Fruit fly (Drosophila melanogaster): ENCODE results near the gene slmb.

The slmb gene

dm6 chr3R:21161042-21161532 is 33.8 kb upstream of the slmb start, which contains the start of gene cDIP:
Gene cDIP (minus strand): TSS chr3R:21161092.
- TF ChIP-seq CG34367 (tag; optimal IDR thresholded peaks at IDR 0.05) (no peak), CG8301 (tag; optimal IDR thresholded peaks at IDR 0.05) (no peak), fd96Ca (GFP tag; IDR thresholded peaks at IDR 0.05) (no peak), gl (tag; optimal IDR thresholded peaks at IDR 0.05) (no peak), Pif1A (GFP tag; optimal IDR thresholded peaks at IDR 0.05) (no peak), CG17806 (tag; optimal IDR thresholded peaks at IDR 0.05) (no peak), CG32121 (GFP tag; IDR thresholded peaks at IDR 0.05) (no peak), CG14655 (GFP tag; optimal IDR thresholded peaks at IDR 0.05) (no peak), D1 (tag; optimal IDR thresholded peaks at IDR 0.05) (no peak), rn (GFP tag; IDR thresholded peaks at IDR 0.05) (no peak), Pif1B (GFP tag; optimal IDR thresholded peaks at IDR 0.05) (no peak), CG9948 (tag; optimal IDR thresholded peaks at IDR 0.05) (no peak), CG10348 (GFP tag; IDR thresholded peaks at IDR 0.05) (no peak), CG4496 (GFP tag; IDR thresholded peaks at IDR 0.05) (no peak), CG8159 (tag; optimal IDR thresholded peaks at IDR 0.05) (no peak), Snoo (tag; optimal IDR thresholded peaks at IDR 0.05) (no peak), Ets98B (GFP tag; IDR thresholded peaks at IDR 0.05) (no peak), EcR (GFP tag; optimal IDR thresholded peaks at IDR 0.05) (no peak), CG13204 (GFP tag; optimal IDR thresholded peaks at IDR 0.05) (no peak)

- TF ChIP-seq Snoo (tag; optimal IDR thresholded peaks at IDR 0.05): no peak
- TF ChIP-seq CG8301 (tag; optimal IDR thresholded peaks at IDR 0.05): no peak
- no peak for TF ChIP-seq D1 (tag; optimal IDR thresholded peaks at IDR 0.05)
- TF ChIP-seq CG10348 (GFP tag; IDR thresholded peaks at IDR 0.05): no peak
- no peak for TF ChIP-seq CG34367 (tag; optimal IDR thresholded peaks at IDR 0.05)
- TF ChIP-seq CG13204 (GFP tag; optimal IDR thresholded peaks at IDR 0.05): no peak
- TF ChIP-seq CG9948 (tag; optimal IDR thresholded peaks at IDR 0.05): no peak
- TF ChIP-seq EcR (GFP tag; optimal IDR thresholded peaks at IDR 0.05): no peak
- no peak for TF ChIP-seq gl (tag; optimal IDR thresholded peaks at IDR 0.05)
- no peak for TF ChIP-seq CG15710 (tag; optimal IDR thresholded peaks at IDR 0.05)
- TF ChIP-seq CG17806 (tag; optimal IDR thresholded peaks at IDR 0.05): no peak
- TF ChIP-seq fd96Ca (GFP tag; IDR thresholded peaks at IDR 0.05): no peak
- no peak for TF ChIP-seq CG8159 (tag; optimal IDR thresholded peaks at IDR 0.05)
- TF ChIP-seq CG32121 (GFP tag; IDR thresholded peaks at IDR 0.05): no peak
- TF ChIP-seq Ets98B (GFP tag; IDR thresholded peaks at IDR 0.05): no peak
- no peak for TF ChIP-seq rn (GFP tag; IDR thresholded peaks at IDR 0.05)
- TF ChIP-seq CG4496 (GFP tag; IDR thresholded peaks at IDR 0.05): no peak
- no peak for TF ChIP-seq Pif1B (GFP tag; optimal IDR thresholded peaks at IDR 0.05)
- no peak for TF ChIP-seq Pif1A (GFP tag; optimal IDR thresholded peaks at IDR 0.05)
- no peak for TF ChIP-seq CG14655 (GFP tag; optimal IDR thresholded peaks at IDR 0.05)
These were observed 31.4 kb upstream of the slmb start for dm6 chr3R:21158643-21159042.

- TF ChIP-seq Snoo (tag; optimal IDR thresholded peaks at IDR 0.05) (no peak), CG15710 (tag; optimal IDR thresholded peaks at IDR 0.05) (no peak), fd96Ca (GFP tag; IDR thresholded peaks at IDR 0.05) (no peak), CG34367 (tag; optimal IDR thresholded peaks at IDR 0.05) (no peak), Pif1A (GFP tag; optimal IDR thresholded peaks at IDR 0.05) (no peak), CG4496 (GFP tag; IDR thresholded peaks at IDR 0.05) (no peak), CG17806 (tag; optimal IDR thresholded peaks at IDR 0.05) (no peak), CG8301 (tag; optimal IDR thresholded peaks at IDR 0.05) (no peak), CG10348 (GFP tag; IDR thresholded peaks at IDR 0.05) (no peak), CG14655 (GFP tag; optimal IDR thresholded peaks at IDR 0.05) (no peak), rn (GFP tag; IDR thresholded peaks at IDR 0.05) (no peak), D1 (tag; optimal IDR thresholded peaks at IDR 0.05) (no peak), EcR (GFP tag; optimal IDR thresholded peaks at IDR 0.05) (no peak), Pif1B (GFP tag; optimal IDR thresholded peaks at IDR 0.05) (no peak), Ets98B (GFP tag; IDR thresholded peaks at IDR 0.05) (no peak)
These were observed 29.5 kb upstream of the slmb start for dm6 chr3R:21156572-21157480.

dm6 chr3R:21155931-21156488 is 28.7 kb upstream of the slmb start:
- TF ChIP-seq Pif1A (GFP tag; optimal IDR thresholded peaks at IDR 0.05): peak; percentile 12
- peak; percentile 27 for TF ChIP-seq Pif1B (GFP tag; optimal IDR thresholded peaks at IDR 0.05)
- TF ChIP-seq Snoo (tag; optimal IDR thresholded peaks at IDR 0.05): no peak
- no peak for TF ChIP-seq CG14655 (GFP tag; optimal IDR thresholded peaks at IDR 0.05)
- TF ChIP-seq Ets98B (GFP tag; IDR thresholded peaks at IDR 0.05): no peak

- TF ChIP-seq CG10348 (GFP tag; IDR thresholded peaks at IDR 0.05) (no peak), Pif1B (GFP tag; optimal IDR thresholded peaks at IDR 0.05) (no peak), CG34367 (tag; optimal IDR thresholded peaks at IDR 0.05) (no peak), Pif1A (GFP tag; optimal IDR thresholded peaks at IDR 0.05) (no peak), CG4496 (GFP tag; IDR thresholded peaks at IDR 0.05) (peak; percentile 51; the same call in 1 of the 3 replicates), CG13204 (GFP tag; optimal IDR thresholded peaks at IDR 0.05) (no peak), CG17806 (tag; optimal IDR thresholded peaks at IDR 0.05) (no peak), rn (GFP tag; IDR thresholded peaks at IDR 0.05) (no peak), EcR (GFP tag; optimal IDR thresholded peaks at IDR 0.05) (no peak), fd96Ca (GFP tag; IDR thresholded peaks at IDR 0.05) (peak; percentile 33; the same call in 1 of the 3 replicates), CG8301 (tag; optimal IDR thresholded peaks at IDR 0.05) (no peak), CG8159 (tag; optimal IDR thresholded peaks at IDR 0.05) (no peak), CG15710 (tag; optimal IDR thresholded peaks at IDR 0.05) (no peak)
These were observed 26.8 kb upstream of the slmb start for dm6 chr3R:21154130-21154529.

Data from whole organism, pupa.